Worm (Caenorhabditis elegans): ENCODE results near the gene clh-4.
A peak's percentile ranks its signal among the peaks of the same experiment; 100 is the strongest.

clh-4 gene

DNA sequence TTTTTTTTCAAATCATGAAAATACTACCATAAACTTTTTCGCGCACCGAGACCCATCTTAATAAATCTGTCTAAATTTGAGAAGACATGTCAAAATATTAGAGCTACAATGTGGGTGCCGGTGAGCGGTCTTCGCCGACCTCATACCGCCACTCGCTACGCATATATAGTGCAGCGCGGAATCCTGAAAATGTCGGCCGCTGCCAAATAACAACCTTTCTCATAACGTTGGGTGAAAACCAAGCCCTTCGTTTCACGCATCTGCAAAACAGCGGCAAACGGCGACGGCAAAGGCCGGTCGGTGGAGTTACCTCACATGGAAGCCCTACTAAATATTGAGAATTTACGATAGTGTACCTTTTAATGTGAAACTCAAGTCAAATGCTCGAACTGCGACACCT lies 2.7 kb upstream of the clh-4 start:
- TF ChIP-seq sma-9 (GFP tag; optimal IDR thresholded peaks at IDR 0.05): no peak
- no peak for TF ChIP-seq sma-9 (tag; optimal IDR thresholded peaks at IDR 0.05)
- TF ChIP-seq snpc-4 (tag; optimal IDR thresholded peaks at IDR 0.05): peak; percentile 85
- no peak for TF ChIP-seq nhr-6 (tag; optimal IDR thresholded peaks at IDR 0.05)
- TF ChIP-seq nhr-129 (tag; optimal IDR thresholded peaks at IDR 0.05): no peak
- TF ChIP-seq unc-39 (tag; optimal IDR thresholded peaks at IDR 0.05): no peak
- TF ChIP-seq ceh-16 (tag; optimal IDR thresholded peaks at IDR 0.05): no peak

DNA sequence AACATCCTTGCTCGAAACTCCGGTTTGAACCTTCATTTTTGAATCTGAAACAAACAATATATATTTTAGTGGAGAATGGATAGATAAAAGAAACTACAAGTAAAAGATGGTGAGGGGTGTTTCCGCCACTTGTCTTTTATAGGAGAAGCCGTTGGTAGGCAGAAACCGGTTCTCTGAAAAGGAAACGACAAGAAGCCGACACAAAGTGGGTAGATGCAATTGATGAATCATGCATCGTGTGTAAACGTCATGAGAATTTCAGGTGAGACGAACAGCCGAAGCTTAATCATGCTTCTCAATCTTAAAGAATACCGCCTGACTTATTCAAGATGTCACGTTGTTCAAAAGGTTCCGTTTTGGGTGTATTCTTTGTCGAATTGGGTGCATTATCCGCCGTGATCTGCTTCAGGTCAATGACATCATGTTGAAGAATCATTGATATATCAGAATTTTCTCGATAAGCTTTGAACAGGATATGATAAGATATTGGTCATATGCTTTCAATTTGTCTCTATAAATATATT lies 1.8 kb upstream of the clh-4 start, which contains the start of gene R02E4.3:
TSS of gene R02E4.3 (minus strand) at position 51 of the 524 bp plus-strand sequence.
- TF ChIP-seq egl-27 (tag; optimal IDR thresholded peaks at IDR 0.05): no peak
- TF ChIP-seq sem-4 (tag; optimal IDR thresholded peaks at IDR 0.05): no peak
- TF ChIP-seq lsy-2 (tag; optimal IDR thresholded peaks at IDR 0.05): no peak
- no peak for TF ChIP-seq nhr-11 (tag; optimal IDR thresholded peaks at IDR 0.05)
- TF ChIP-seq C34F6.9 (tag; optimal IDR thresholded peaks at IDR 0.05): no peak
- TF ChIP-seq lin-13 (GFP tag; optimal IDR thresholded peaks at IDR 0.05): no peak
- TF ChIP-seq ceh-16 (tag; optimal IDR thresholded peaks at IDR 0.05): no peak
- TF ChIP-seq nhr-21 (tag; optimal IDR thresholded peaks at IDR 0.05): peak; percentile 82
- TF ChIP-seq mbf-1 (tag; optimal IDR thresholded peaks at IDR 0.05): no peak
- TF ChIP-seq zag-1 (tag; optimal IDR thresholded peaks at IDR 0.05): no peak
- no peak for TF ChIP-seq nhr-23 (tag; optimal IDR thresholded peaks at IDR 0.05)
- TF ChIP-seq fos-1 (tag; optimal IDR thresholded peaks at IDR 0.05): no peak
- no peak for TF ChIP-seq gmeb-1 (tag; optimal IDR thresholded peaks at IDR 0.05)
- TF ChIP-seq nhr-129 (tag; optimal IDR thresholded peaks at IDR 0.05): no peak
- no peak for TF ChIP-seq unc-39 (tag; optimal IDR thresholded peaks at IDR 0.05)
- peak; percentile 5 for TF ChIP-seq blmp-1 (tag; optimal IDR thresholded peaks at IDR 0.05; ENCODE audit: insufficient read depth)
- TF ChIP-seq Y55F3AM.14 (GFP tag; optimal IDR thresholded peaks at IDR 0.05): no peak
- TF ChIP-seq nhr-25 (tag; optimal IDR thresholded peaks at IDR 0.05): peak; percentile 81
- TF ChIP-seq ztf-1 (GFP tag; conservative IDR thresholded peaks at IDR 0.05): no peak
- TF ChIP-seq dmd-4 (tag; optimal IDR thresholded peaks at IDR 0.05): no peak
- no peak for TF ChIP-seq nhr-12 (tag; optimal IDR thresholded peaks at IDR 0.05)
- no peak for TF ChIP-seq aly-2 (tag; optimal IDR thresholded peaks at IDR 0.05)
- peak; percentile 45 for TF ChIP-seq F13H6.1 (tag; optimal IDR thresholded peaks at IDR 0.05)

DNA sequence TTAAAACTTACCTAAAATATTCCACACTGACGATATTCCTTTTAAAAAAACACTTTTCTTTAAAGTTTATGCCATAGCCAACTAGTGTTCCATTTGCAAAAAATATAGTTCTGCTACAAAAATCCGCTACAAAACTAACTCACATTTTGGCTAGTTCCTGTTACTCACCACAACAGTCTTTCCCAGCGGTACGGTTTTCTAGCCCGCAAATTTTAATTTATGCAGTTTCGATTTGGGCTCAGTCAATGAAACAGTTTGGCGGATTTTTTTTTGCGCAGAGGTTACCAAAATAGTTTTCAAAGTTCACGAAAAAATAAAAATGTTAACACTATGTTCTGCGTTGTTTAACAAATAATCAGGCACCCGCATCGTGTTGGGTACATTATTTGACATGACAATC lies 840 bp upstream of the clh-4 start:
- TF ChIP-seq ama-1 (optimal IDR thresholded peaks at IDR 0.05): peak; percentile 52
- TF ChIP-seq nhr-25 (tag; optimal IDR thresholded peaks at IDR 0.05): no peak
- TF ChIP-seq ceh-16 (tag; optimal IDR thresholded peaks at IDR 0.05): no peak

DNA sequence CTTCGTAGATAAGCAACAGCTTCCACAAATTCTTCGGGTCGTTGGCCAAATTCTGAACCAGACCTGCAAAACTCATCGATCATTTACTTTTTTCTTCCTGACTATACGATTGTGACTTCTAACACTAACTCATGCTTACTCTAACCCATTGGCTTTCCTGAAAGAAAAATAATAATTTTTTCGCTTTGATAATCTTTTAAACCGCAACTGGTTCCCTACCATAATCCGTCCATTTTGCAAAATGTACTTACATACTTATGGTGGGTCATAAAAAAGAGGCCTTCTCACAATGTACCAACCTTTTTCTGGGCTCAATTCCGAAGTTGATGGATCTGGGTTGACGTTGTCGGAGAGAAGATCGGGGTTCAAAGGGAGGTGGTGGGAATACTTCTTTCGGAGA lies 5.4 kb downstream of the clh-4 start:
- TF ChIP-seq mab-5 (tag; optimal IDR thresholded peaks at IDR 0.05) (peak; percentile 61), blmp-1 (tag; optimal IDR thresholded peaks at IDR 0.05; ENCODE audit: insufficient read depth) (no peak), fos-1 (tag; optimal IDR thresholded peaks at IDR 0.05) (no peak), crh-2 (tag; optimal IDR thresholded peaks at IDR 0.05) (no peak), unc-55 (GFP tag; optimal IDR thresholded peaks at IDR 0.05) (peak; percentile 0)

DNA sequence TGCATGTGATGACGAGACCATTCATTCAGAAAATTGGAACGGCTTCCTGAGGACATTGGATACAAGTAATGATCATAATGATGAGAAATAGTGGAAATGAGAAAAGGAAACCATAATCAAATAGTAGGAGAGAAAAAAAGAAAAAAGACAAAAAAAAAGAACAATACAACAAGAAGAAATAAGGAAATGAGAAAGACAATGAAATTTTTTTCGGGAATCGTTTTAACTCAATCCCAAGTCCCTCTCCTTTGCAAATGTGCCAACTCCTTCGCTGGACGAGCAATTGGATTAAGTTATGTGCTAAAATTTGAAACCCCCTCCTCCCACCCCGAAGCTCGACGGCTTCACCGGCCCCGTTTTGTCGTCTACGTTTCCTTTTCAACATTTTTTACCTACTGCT lies 11.4 kb downstream of the clh-4 start:
- peak; percentile 6 for TF ChIP-seq unc-55 (GFP tag; optimal IDR thresholded peaks at IDR 0.05)
- no peak for TF ChIP-seq lin-11 (tag; optimal IDR thresholded peaks at IDR 0.05)

DNA sequence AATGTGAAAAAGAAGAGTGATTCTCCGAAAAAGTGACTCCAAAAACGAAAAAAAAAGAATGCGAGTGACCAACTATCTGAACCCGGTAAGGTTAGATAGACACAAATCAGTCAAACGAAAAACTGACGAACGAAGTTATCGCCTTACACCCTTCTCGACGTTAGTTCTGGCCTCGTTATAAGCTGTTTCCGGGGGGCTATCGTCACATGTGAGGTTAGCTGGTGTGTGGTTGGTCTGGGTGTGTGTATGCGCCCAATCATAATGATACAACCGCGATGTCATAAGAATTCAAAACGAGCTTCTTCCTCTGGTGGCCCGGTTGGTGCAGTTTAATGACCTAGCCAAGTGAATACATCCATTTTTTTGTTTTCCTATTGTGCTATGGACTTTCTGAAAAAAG lies 14.9 kb downstream of the clh-4 start:
- TF ChIP-seq ztf-11 (tag; optimal IDR thresholded peaks at IDR 0.05): no peak
- TF ChIP-seq skn-1 (tag; optimal IDR thresholded peaks at IDR 0.05): no peak
- TF ChIP-seq lin-39 (tag; optimal IDR thresholded peaks at IDR 0.05): no peak
- TF ChIP-seq unc-39 (tag; optimal IDR thresholded peaks at IDR 0.05): no peak
- TF ChIP-seq ama-1 (optimal IDR thresholded peaks at IDR 0.05): no peak
- TF ChIP-seq gmeb-1 (tag; optimal IDR thresholded peaks at IDR 0.05): no peak
- TF ChIP-seq ztf-4 (tag; optimal IDR thresholded peaks at IDR 0.05): no peak
- TF ChIP-seq egl-27 (tag; optimal IDR thresholded peaks at IDR 0.05): no peak
- TF ChIP-seq nhr-6 (tag; optimal IDR thresholded peaks at IDR 0.05): no peak
- TF ChIP-seq mab-5 (tag; optimal IDR thresholded peaks at IDR 0.05): no peak
- no peak for TF ChIP-seq nhr-77 (tag; optimal IDR thresholded peaks at IDR 0.05)
- TF ChIP-seq mdl-1 (tag; optimal IDR thresholded peaks at IDR 0.05): no peak
- no peak for TF ChIP-seq blmp-1 (tag; optimal IDR thresholded peaks at IDR 0.05; ENCODE audit: insufficient read depth)
- TF ChIP-seq unc-62 (GFP tag; optimal IDR thresholded peaks at IDR 0.05): no peak
- TF ChIP-seq fos-1 (tag; optimal IDR thresholded peaks at IDR 0.05): no peak
- TF ChIP-seq peb-1 (tag; optimal IDR thresholded peaks at IDR 0.05): no peak
- TF ChIP-seq snpc-4 (tag; optimal IDR thresholded peaks at IDR 0.05): no peak

All from whole organism, L2 larva.